Worm (Caenorhabditis elegans): Measurements from ENCODE around the gene ttr-44.

Gene ttr-44

ce11 chrV:13578637-13579036 is 48.1 kb upstream of the ttr-44 start, which contains the start of gene C50B8.6 (continued):
- TF ChIP-seq sdz-12 (GFP tag; optimal IDR thresholded peaks at IDR 0.05) (no peak), dve-1 (tag; optimal IDR thresholded peaks at IDR 0.05; ENCODE audit: insufficient read depth) (peak; percentile 34), pha-4 (GFP tag; IDR thresholded peaks at IDR 0.05) (no peak), pha-4 (tag; optimal IDR thresholded peaks at IDR 0.05) (no peak), lir-3 (tag; optimal IDR thresholded peaks at IDR 0.05) (no peak), lin-29 (GFP tag; IDR thresholded peaks at IDR 0.05) (no peak), unc-130 (GFP tag; optimal IDR thresholded peaks at IDR 0.05) (no peak), ceh-32 (tag; optimal IDR thresholded peaks at IDR 0.05; ENCODE audit: poor library complexity) (no peak), ZK337.2 (GFP tag; IDR thresholded peaks at IDR 0.05) (no peak), tag-97 (GFP tag; IDR thresholded peaks at IDR 0.05) (no peak), daf-19 (GFP tag; conservative IDR thresholded peaks at IDR 0.05) (no peak), fos-1 (tag; optimal IDR thresholded peaks at IDR 0.05) (no peak), F44E2.7 (GFP tag; IDR thresholded peaks at IDR 0.05) (no peak)

ce11 chrV:13577463-13577862 is 46.9 kb upstream of the ttr-44 start:
- TF ChIP-seq daf-16 (GFP tag; optimal IDR thresholded peaks at IDR 0.05) (no peak), daf-16 (tag; optimal IDR thresholded peaks at IDR 0.05) (peak; percentile 7), nhr-28 (tag; optimal IDR thresholded peaks at IDR 0.05) (peak; percentile 18), dmd-6 (GFP tag; IDR thresholded peaks at IDR 0.05) (peak; percentile 64; the same call in 1 of the 2 replicates), pqm-1 (tag; optimal IDR thresholded peaks at IDR 0.05) (peak; percentile 58), skn-1 (tag; optimal IDR thresholded peaks at IDR 0.05) (no peak)

- TF ChIP-seq Y105C5A.15 (GFP tag; IDR thresholded peaks at IDR 0.05) (no peak), ztf-11 (tag; optimal IDR thresholded peaks at IDR 0.05) (no peak), dve-1 (tag; optimal IDR thresholded peaks at IDR 0.05; ENCODE audit: insufficient read depth) (peak; percentile 40), daf-16 (GFP tag; optimal IDR thresholded peaks at IDR 0.05) (no peak), daf-16 (tag; optimal IDR thresholded peaks at IDR 0.05) (peak; percentile 93), dmd-6 (GFP tag; IDR thresholded peaks at IDR 0.05) (0 out of 2 replicates have a peak, but pooled peaks have one; percentile 24), ceh-82 (tag; optimal IDR thresholded peaks at IDR 0.05) (no peak), nhr-28 (tag; optimal IDR thresholded peaks at IDR 0.05) (peak; percentile 52), hlh-30 (tag; optimal IDR thresholded peaks at IDR 0.05; ENCODE audit: insufficient read depth) (peak; percentile 31), aha-1 (tag) (peak; percentile 0), ctbp-1 (GFP tag; IDR thresholded peaks at IDR 0.05) (no peak), hlh-11 (tag; optimal IDR thresholded peaks at IDR 0.05) (peak; percentile 34), pqm-1 (tag; optimal IDR thresholded peaks at IDR 0.05) (peak; percentile 66), dpl-1 (GFP tag; optimal IDR thresholded peaks at IDR 0.05) (no peak), madf-5 (GFP tag; IDR thresholded peaks at IDR 0.05) (no peak), nhr-6 (tag; optimal IDR thresholded peaks at IDR 0.05) (peak; percentile 36)
Measured at ce11 chrV:13576828-13577227, 46.3 kb upstream of the ttr-44 start.

- TF ChIP-seq nhr-6 (tag; optimal IDR thresholded peaks at IDR 0.05): peak; percentile 10
- TF ChIP-seq T26A8.4 (GFP tag; IDR thresholded peaks at IDR 0.05): no peak
- TF ChIP-seq madf-9 (GFP tag; conservative IDR thresholded peaks at IDR 0.05): 0 out of 2 replicates have a peak, but pooled peaks have one; percentile 28
- TF ChIP-seq daf-8 (GFP tag; IDR thresholded peaks at IDR 0.05): no peak
Measured at ce11 chrV:13575866-13576265, 45.3 kb upstream of the ttr-44 start.

ce11 chrV:13571714-13572258 is 41.2 kb upstream of the ttr-44 start, which contains the start of gene C50B8.4:
Gene C50B8.4, plus strand, starts transcription at chrV:13572012.
- peak; percentile 46 for TF ChIP-seq dve-1 (tag; optimal IDR thresholded peaks at IDR 0.05; ENCODE audit: insufficient read depth)
- peak; percentile 26; the same call in 1 of the 2 replicates for TF ChIP-seq dmd-6 (GFP tag; IDR thresholded peaks at IDR 0.05)
- TF ChIP-seq ceh-20 (GFP tag; IDR thresholded peaks at IDR 0.05): no peak
- TF ChIP-seq unc-62 (GFP tag; optimal IDR thresholded peaks at IDR 0.05 in 1 of 2): peak in 1 of 2 experiments; percentile 25
- no peak for TF ChIP-seq unc-62 (tag; optimal IDR thresholded peaks at IDR 0.05)
- no peak for TF ChIP-seq mes-2 (tag; optimal IDR thresholded peaks at IDR 0.05; ENCODE audit: poor library complexity, severe bottlenecking)
- TF ChIP-seq hlh-30 (tag; optimal IDR thresholded peaks at IDR 0.05; ENCODE audit: insufficient read depth): peak; percentile 63
- TF ChIP-seq lin-1 (GFP tag; IDR thresholded peaks at IDR 0.05): no peak
- no peak for TF ChIP-seq daf-16 (GFP tag; optimal IDR thresholded peaks at IDR 0.05)
- peak; percentile 84 for TF ChIP-seq daf-16 (tag; optimal IDR thresholded peaks at IDR 0.05)
- no peak for TF ChIP-seq lim-7 (GFP tag; IDR thresholded peaks at IDR 0.05)
- TF ChIP-seq aha-1 (tag): peak; percentile 95
- peak; percentile 66 for TF ChIP-seq pqm-1 (tag; optimal IDR thresholded peaks at IDR 0.05)
- TF ChIP-seq hlh-11 (tag; optimal IDR thresholded peaks at IDR 0.05): peak; percentile 75
- TF ChIP-seq zip-2 (tag; optimal IDR thresholded peaks at IDR 0.05): no peak
- TF ChIP-seq snpc-1.2 (GFP tag; IDR thresholded peaks at IDR 0.05): no peak
- TF ChIP-seq nhr-77 (tag; optimal IDR thresholded peaks at IDR 0.05): peak; percentile 28
- peak; percentile 61 for TF ChIP-seq nhr-6 (tag; optimal IDR thresholded peaks at IDR 0.05)
- TF ChIP-seq mxl-3 (GFP tag; optimal IDR thresholded peaks at IDR 0.05): peak; percentile 40
- TF ChIP-seq nhr-28 (tag; optimal IDR thresholded peaks at IDR 0.05): peak; percentile 39

Data from whole organism, L4 larva.